Worm (Caenorhabditis elegans): ENCODE measurements around the gene sri-10.

ce11 chrV:18803260-18803659 lies 3.0 kb downstream of the sri-10 start, which contains the start of gene C54E10.10:
- TF ChIP-seq ref-1 (GFP tag; conservative IDR thresholded peaks at IDR 0.05) (no peak), cog-1 (tag; optimal IDR thresholded peaks at IDR 0.05) (no peak)
